Fruit fly (Drosophila melanogaster): ENCODE results near the gene CG3987.

DNA sequence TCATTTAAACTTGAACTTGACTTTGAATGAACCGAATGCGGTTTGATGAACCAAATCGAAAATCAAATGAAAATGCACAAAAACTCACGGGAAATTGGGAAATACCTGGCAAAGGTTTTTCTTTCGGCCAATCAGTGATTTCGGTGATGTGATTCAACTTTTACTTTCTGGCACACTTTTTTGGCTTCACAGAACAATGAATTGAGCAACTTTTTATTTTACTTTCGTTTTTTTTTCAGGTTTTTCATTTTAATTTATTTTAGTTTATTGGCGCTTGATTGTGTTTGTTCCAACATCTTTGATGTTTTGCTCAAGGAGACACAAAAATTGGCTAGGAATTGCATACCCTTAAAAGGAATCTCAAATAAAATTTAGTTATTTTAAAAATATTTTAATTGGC is 41.7 kb downstream of the CG3987 start, which contains the start of gene Mf:
- TF ChIP-seq CG8159 (tag; optimal IDR thresholded peaks at IDR 0.05) (no peak), CG8301 (tag; optimal IDR thresholded peaks at IDR 0.05) (no peak), EcR (GFP tag; optimal IDR thresholded peaks at IDR 0.05) (no peak), fd96Ca (GFP tag; IDR thresholded peaks at IDR 0.05) (no peak), CG10348 (GFP tag; IDR thresholded peaks at IDR 0.05) (no peak), CG9948 (tag; optimal IDR thresholded peaks at IDR 0.05) (no peak), Pif1A (GFP tag; optimal IDR thresholded peaks at IDR 0.05) (no peak)
